Worm (Caenorhabditis elegans) whole organism, late embryonic: ENCODE data around the gene T24E12.1.

ENCODE experiments used
- K09A11.1 ChIP-seq: sonication (generic microtip); optimal IDR thresholded peaks from 2 replicates; lab custom pipeline; 2017; ENCODE audit warnings: antibody characterized with exemption, mild to moderate bottlenecking, missing genetic modification characterization, missing compliant biosample characterization; ENCODE audit not compliant: insufficient read depth
- T23F11.4 ChIP-seq: fragments of 200-800 bp; sonication (Bioruptor generic); optimal IDR thresholded peaks from 2 replicates; lab custom pipeline; 2018; ENCODE audit warnings: mild to moderate bottlenecking, missing genetic modification characterization, missing compliant biosample characterization
- ceh-22 ChIP-seq: sonication (generic microtip); optimal IDR thresholded peaks from 2 replicates; lab custom pipeline; 2017; ENCODE audit warnings: missing biosample characterization, missing genetic modification characterization
- ceh-9 ChIP-seq: sonication (generic microtip); optimal IDR thresholded peaks from 2 replicates; lab custom pipeline; 2016; ENCODE audit warnings: mild to moderate bottlenecking, missing genetic modification characterization, inconsistent platforms, missing compliant biosample characterization
- fax-1 ChIP-seq: sonication (generic microtip); optimal IDR thresholded peaks from 2 replicates; lab custom pipeline; 2016; ENCODE audit warnings: missing genotype, missing genetic modification characterization, missing compliant biosample characterization
- hlh-15 ChIP-seq: sonication (generic microtip); optimal IDR thresholded peaks from 2 replicates; lab custom pipeline; 2016; ENCODE audit warnings: missing genetic modification characterization, missing compliant biosample characterization
- lin-11 ChIP-seq: fragments of 200-800 bp; sonication (Bioruptor generic); optimal IDR thresholded peaks from 2 replicates; lab custom pipeline; 2018; ENCODE audit warnings: mild to moderate bottlenecking, missing genetic modification characterization, missing compliant biosample characterization
- nfya-1 ChIP-seq: sonication (generic microtip); optimal IDR thresholded peaks from 2 replicates; lab custom pipeline; 2017; ENCODE audit warnings: missing genetic modification characterization, mild to moderate bottlenecking, missing compliant biosample characterization, antibody characterized with exemption, moderate library complexity
- nhr-11 ChIP-seq: fragments of 150-350 bp; optimal IDR thresholded peaks from 2 replicates; lab custom pipeline; 2014; ENCODE audit warnings: missing biosample characterization, missing genetic modification characterization
- pqm-1 ChIP-seq: sonication (generic microtip); optimal IDR thresholded peaks from 2 replicates; lab custom pipeline; 2016; ENCODE audit warnings: missing genetic modification characterization, missing compliant biosample characterization
- unc-42 ChIP-seq: sonication (generic microtip); optimal IDR thresholded peaks from 2 replicates; lab custom pipeline; 2016; ENCODE audit warnings: missing genotype, missing genetic modification characterization, missing compliant biosample characterization
- unc-86 ChIP-seq: sonication (generic microtip); optimal IDR thresholded peaks from 2 replicates; lab custom pipeline; 2016; ENCODE audit warnings: missing genetic modification characterization, missing compliant biosample characterization
- zip-5 ChIP-seq: sonication (generic microtip); optimal IDR thresholded peaks from 2 replicates; lab custom pipeline; 2016; ENCODE audit warnings: missing genetic modification characterization, missing compliant biosample characterization

ce11 chrII:3803219-3803618, 17.9 kb downstream of the T24E12.1 start, which contains the start of gene ins-32:
- TF ChIP-seq T23F11.4 (GFP tag; lab: Kevin White, UChicago) (no peak), unc-42 (tag; lab: Kevin White, UChicago) (no peak), ceh-9 (tag; lab: Kevin White, UChicago) (no peak), nfya-1 (tag; lab: Kevin White, UChicago) (no peak), pqm-1 (no peak), nhr-11 (no peak), hlh-15 (tag; lab: Kevin White, UChicago) (no peak), lin-11 (no peak), K09A11.1 (tag; lab: Kevin White, UChicago) (no peak), fax-1 (tag; lab: Kevin White, UChicago) (no peak), zip-5 (no peak), ceh-22 (tag; lab: Kevin White, UChicago) (no peak), unc-86 (no peak)
